Fruit fly (Drosophila melanogaster) whole organism, prepupa: Measurements from ENCODE around the gene Proc-R.

Source experiments
- CG10669 ChIP-seq: fragments of 200-800 bp; sonication (Bioruptor generic); optimal IDR thresholded peaks from 3 replicates; lab custom pipeline; 2018; ENCODE audit warnings: missing biosample characterization, mild to moderate bottlenecking, missing genetic modification characterization, moderate library complexity
- CG11902 ChIP-seq: fragments of 200-800 bp; sonication (Bioruptor generic); optimal IDR thresholded peaks from 3 replicates; lab custom pipeline; 2016; ENCODE audit warnings: missing biosample characterization, missing genetic modification characterization
- CG1621 ChIP-seq: fragments of 200-800 bp; sonication (Bioruptor generic); optimal IDR thresholded peaks from 3 replicates; lab custom pipeline; 2018; ENCODE audit warnings: missing biosample characterization, mild to moderate bottlenecking, missing genetic modification characterization
- CG3032 ChIP-seq: fragments of 200-800 bp; optimal IDR thresholded peaks from 2 replicates; lab custom pipeline; 2019; ENCODE audit warnings: missing biosample characterization, mild to moderate bottlenecking, missing genetic modification characterization, moderate library complexity
- CG6163 ChIP-seq: fragments of 200-800 bp; sonication (Bioruptor generic); IDR thresholded peaks from 3 replicates; pipeline ENCODE4 v1.3.6; 2022; ENCODE audit warnings: missing biosample characterization, missing genetic modification characterization
- CG7368 ChIP-seq: fragments of 200-800 bp; sonication (Bioruptor generic); optimal IDR thresholded peaks from 3 replicates; lab custom pipeline; 2016; ENCODE audit warnings: missing biosample characterization, missing genetic modification characterization
- CG8319 ChIP-seq: fragments of 200-800 bp; sonication (Bioruptor generic); optimal IDR thresholded peaks from 3 replicates; lab custom pipeline; 2016; ENCODE audit warnings: missing biosample characterization, missing genetic modification characterization
- Eip93F ChIP-seq: fragments of 200-800 bp; sonication (Bioruptor generic); optimal IDR thresholded peaks from 2 replicates; lab custom pipeline; 2016; ENCODE audit warnings: missing biosample characterization, mild to moderate bottlenecking, missing genetic modification characterization
- Ets21C ChIP-seq: fragments of 200-800 bp; sonication (Bioruptor generic); optimal IDR thresholded peaks from 3 replicates; lab custom pipeline; 2016; ENCODE audit warnings: missing biosample characterization, missing genetic modification characterization
- Hr39 ChIP-seq: fragments of 200-800 bp; sonication (Bioruptor generic); optimal IDR thresholded peaks from 2 replicates; lab custom pipeline; 2016; ENCODE audit warnings: missing biosample characterization, missing genetic modification characterization
- Lpt ChIP-seq: fragments of 200-800 bp; sonication (Bioruptor generic); optimal IDR thresholded peaks from 3 replicates; lab custom pipeline; 2016; ENCODE audit warnings: missing biosample characterization, missing genetic modification characterization
- Met ChIP-seq: fragments of 200-800 bp; sonication (Bioruptor generic); optimal IDR thresholded peaks from 3 replicates; lab custom pipeline; 2016; ENCODE audit warnings: missing biosample characterization, missing genetic modification characterization
- Sox102F ChIP-seq: fragments of 200-800 bp; sonication (Bioruptor generic); optimal IDR thresholded peaks from 2 replicates; lab custom pipeline; 2016; ENCODE audit warnings: missing biosample characterization, mild to moderate bottlenecking, missing genetic modification characterization
- Sox14 ChIP-seq: fragments of 200-800 bp; sonication (Bioruptor generic); optimal IDR thresholded peaks from 3 replicates; lab custom pipeline; 2016; ENCODE audit warnings: missing biosample characterization, missing genetic modification characterization
- dac ChIP-seq: fragments of 200-800 bp; sonication (Bioruptor generic); optimal IDR thresholded peaks from 2 replicates; lab custom pipeline; 2017; ENCODE audit warnings: missing biosample characterization, mild to moderate bottlenecking, missing genetic modification characterization
- dsx ChIP-seq: fragments of 200-800 bp; optimal IDR thresholded peaks from 3 replicates; lab custom pipeline; 2019; ENCODE audit warnings: missing biosample characterization, mild to moderate bottlenecking, missing genetic modification characterization, moderate library complexity; ENCODE audit not compliant: poor library complexity, severe bottlenecking
- esn ChIP-seq: fragments of 200-800 bp; sonication (Bioruptor generic); optimal IDR thresholded peaks from 2 replicates; lab custom pipeline; 2016; ENCODE audit warnings: missing biosample characterization, mild to moderate bottlenecking, missing genetic modification characterization, moderate library complexity
- lz ChIP-seq: fragments of 200-800 bp; sonication (Bioruptor generic); optimal IDR thresholded peaks from 3 replicates; lab custom pipeline; 2016; ENCODE audit warnings: missing biosample characterization, missing genetic modification characterization
- net ChIP-seq: fragments of 200-800 bp; sonication (Bioruptor generic); optimal IDR thresholded peaks from 3 replicates; lab custom pipeline; 2016; ENCODE audit warnings: missing biosample characterization, missing genetic modification characterization
- topi ChIP-seq: fragments of 200-800 bp; sonication (Bioruptor generic); optimal IDR thresholded peaks from 3 replicates; lab custom pipeline; 2016; ENCODE audit warnings: missing biosample characterization, missing genetic modification characterization

Proc-R gene

dm6 chrX:4770037-4770436, 62.3 kb downstream of the Proc-R start, which contains the start of gene CG15472:
CG15472 (minus strand) TSS chrX:4770137.
- TF ChIP-seq dac (GFP tag; lab: Kevin White, UChicago) (no peak), Met (GFP tag; lab: Kevin White, UChicago) (no peak), CG11902 (GFP tag; lab: Kevin White, UChicago) (no peak), net (GFP tag; lab: Kevin White, UChicago) (no peak), CG3032 (tag; lab: Kevin White, UChicago) (no peak), CG1621 (no peak), esn (GFP tag; lab: Kevin White, UChicago) (no peak), Ets21C (GFP tag; lab: Kevin White, UChicago) (no peak), CG8319 (no peak), Lpt (GFP tag; lab: Kevin White, UChicago) (no peak), Sox102F (GFP tag; lab: Kevin White, UChicago) (no peak), Sox14 (no peak), topi (GFP tag; lab: Kevin White, UChicago) (no peak)

dm6 chrX:4771488-4771887, 63.8 kb downstream of the Proc-R start, which contains the start of gene Klf15:
Klf15 (minus strand) TSS chrX:4771588.
- no peak for TF ChIP-seq CG11902 (GFP tag; lab: Kevin White, UChicago)
- TF ChIP-seq dsx (GFP tag; lab: Kevin White, UChicago): no peak
- no peak for TF ChIP-seq Hr39
- no peak for TF ChIP-seq CG7368 (GFP tag; lab: Kevin White, UChicago)
- no peak for TF ChIP-seq Eip93F (GFP tag; lab: Kevin White, UChicago)
- no peak for TF ChIP-seq CG6163

dm6 chrX:4777275-4777674, 69.6 kb downstream of the Proc-R start, which contains the start of gene CG2871:
CG2871 (minus strand) TSS chrX:4777375.
- no peak for TF ChIP-seq CG7368 (GFP tag; lab: Kevin White, UChicago)
- TF ChIP-seq lz (GFP tag; lab: Kevin White, UChicago): no peak
- no peak for TF ChIP-seq dsx (GFP tag; lab: Kevin White, UChicago)
- TF ChIP-seq net (GFP tag; lab: Kevin White, UChicago): no peak
- no peak for TF ChIP-seq CG10669 (GFP tag; lab: Kevin White, UChicago)
